Worm (Caenorhabditis elegans) whole organism, mixed stage, embryonic: ENCODE results near the gene tbx-9.

Source experiments
- M03D4.4 ChIP-seq: sonication (generic microtip); optimal IDR thresholded peaks from 2 replicates; lab custom pipeline; 2017; ENCODE audit warnings: mild to moderate bottlenecking, missing genetic modification characterization, missing compliant biosample characterization
- bed-3 ChIP-seq: fragments of 200-800 bp; sonication (Bioruptor generic); optimal IDR thresholded peaks from 3 replicates; lab custom pipeline; 2018; ENCODE audit warnings: mild to moderate bottlenecking, missing genetic modification characterization, moderate library complexity, missing compliant biosample characterization
- blmp-1 ChIP-seq: fragments of 150-350 bp; optimal IDR thresholded peaks from 2 replicates; lab custom pipeline; 2014; ENCODE audit warnings: missing biosample characterization, missing genetic modification characterization
- ceh-39 ChIP-seq: fragments of 150-350 bp; optimal IDR thresholded peaks from 2 replicates; lab custom pipeline; 2014; ENCODE audit warnings: missing biosample characterization, missing genetic modification characterization
- ceh-43 ChIP-seq: fragments of 200-800 bp; sonication (Bioruptor generic); optimal IDR thresholded peaks from 2 replicates; lab custom pipeline; 2018; ENCODE audit warnings: mild to moderate bottlenecking, missing genetic modification characterization, moderate library complexity, missing compliant biosample characterization
- ceh-83 ChIP-seq: fragments of 200-800 bp; sonication (Bioruptor generic); optimal IDR thresholded peaks from 2 replicates; lab custom pipeline; 2018; ENCODE audit warnings: mild to moderate bottlenecking, missing genetic modification characterization, missing compliant biosample characterization
- ces-1 ChIP-seq: fragments of 150-350 bp; optimal IDR thresholded peaks from 2 replicates; lab custom pipeline; 2014; ENCODE audit warnings: missing biosample characterization, missing genetic modification reagents, missing genetic modification characterization
- cnd-1 ChIP-seq: fragments of 200-800 bp; sonication (Bioruptor generic); optimal IDR thresholded peaks from 2 replicates; lab custom pipeline; 2018; ENCODE audit warnings: mild to moderate bottlenecking, missing genetic modification characterization, missing compliant biosample characterization
- drap-1 ChIP-seq: fragments of 200-800 bp; sonication (Bioruptor generic); optimal IDR thresholded peaks from 3 replicates; lab custom pipeline; 2018; ENCODE audit warnings: mild to moderate bottlenecking, missing genetic modification characterization, missing compliant biosample characterization
- elt-1 ChIP-seq: sonication (generic microtip); optimal IDR thresholded peaks from 2 replicates; lab custom pipeline; 2017; ENCODE audit warnings: missing genetic modification characterization, mild to moderate bottlenecking, missing compliant biosample characterization, antibody characterized with exemption, moderate library complexity, borderline replicate concordance; ENCODE audit not compliant: insufficient read depth
- elt-3 ChIP-seq: fragments of 150-350 bp; optimal IDR thresholded peaks from 2 replicates; lab custom pipeline; 2014; ENCODE audit warnings: missing biosample characterization, missing genetic modification characterization
- flh-1 ChIP-seq: fragments of 200-800 bp; sonication (Bioruptor generic); optimal IDR thresholded peaks from 2 replicates; lab custom pipeline; 2018; ENCODE audit warnings: mild to moderate bottlenecking, missing genetic modification characterization, moderate library complexity, missing compliant biosample characterization
- ham-2 ChIP-seq: fragments of 200-800 bp; sonication (Bioruptor generic); optimal IDR thresholded peaks from 2 replicates; lab custom pipeline; 2018; ENCODE audit warnings: mild to moderate bottlenecking, missing genetic modification characterization, missing compliant biosample characterization
- hlh-1 ChIP-seq: fragments of 150-350 bp; optimal IDR thresholded peaks from 2 replicates; lab custom pipeline; 2014; ENCODE audit warnings: missing biosample characterization, missing genetic modification reagents, missing genetic modification characterization
- lin-13 ChIP-seq: fragments of 150-350 bp; optimal IDR thresholded peaks from 2 replicates; lab custom pipeline; 2014; ENCODE audit warnings: missing biosample characterization, missing genetic modification characterization
- lin-32 ChIP-seq: fragments of 200-800 bp; sonication (Bioruptor generic); optimal IDR thresholded peaks from 2 replicates; lab custom pipeline; 2018; ENCODE audit warnings: mild to moderate bottlenecking, missing genetic modification characterization, missing compliant biosample characterization
- lsy-2 ChIP-seq: fragments of 150-350 bp; optimal IDR thresholded peaks from 2 replicates; lab custom pipeline; 2014; ENCODE audit warnings: missing biosample characterization, missing genetic modification characterization
- mab-5 ChIP-seq: fragments of 150-350 bp; optimal IDR thresholded peaks from 2 replicates; lab custom pipeline; 2014; ENCODE audit warnings: missing biosample characterization, missing genetic modification characterization
- mep-1 ChIP-seq: fragments of 150-350 bp; optimal IDR thresholded peaks from 2 replicates; lab custom pipeline; 2017; ENCODE audit warnings: missing biosample characterization, missing genetic modification reagents, missing genetic modification characterization, inconsistent platforms
- mls-2 ChIP-seq: sonication (generic microtip); optimal IDR thresholded peaks from 2 replicates; lab custom pipeline; 2016; ENCODE audit warnings: mild to moderate bottlenecking, missing genetic modification characterization, moderate library complexity, missing compliant biosample characterization
- nhr-12 ChIP-seq: fragments of 150-350 bp; optimal IDR thresholded peaks from 2 replicates; lab custom pipeline; 2014; ENCODE audit warnings: missing biosample characterization, missing genetic modification characterization
- nhr-2 ChIP-seq: fragments of 150-350 bp; optimal IDR thresholded peaks from 2 replicates; lab custom pipeline; 2014; ENCODE audit warnings: missing biosample characterization, missing genetic modification characterization
- nhr-237 ChIP-seq: fragments of 150-350 bp; optimal IDR thresholded peaks from 2 replicates; lab custom pipeline; 2014; ENCODE audit warnings: missing biosample characterization, missing genetic modification characterization
- nhr-28 ChIP-seq: fragments of 150-350 bp; optimal IDR thresholded peaks from 2 replicates; lab custom pipeline; 2014; ENCODE audit warnings: missing biosample characterization, missing genetic modification characterization
- nhr-76 ChIP-seq: sonication (generic microtip); optimal IDR thresholded peaks from 2 replicates; lab custom pipeline; 2017; ENCODE audit warnings: missing biosample characterization, missing genetic modification characterization
- pha-4 ChIP-seq: fragments of 150-350 bp; optimal IDR thresholded peaks from 2 replicates; lab custom pipeline; 2018; ENCODE audit warnings: missing biosample characterization, missing genetic modification reagents, missing genetic modification characterization
- sem-2 ChIP-seq: fragments of 200-800 bp; sonication (Bioruptor generic); optimal IDR thresholded peaks from 2 replicates; lab custom pipeline; 2018; ENCODE audit warnings: mild to moderate bottlenecking, missing genetic modification characterization, missing compliant biosample characterization
- snpc-4 ChIP-seq: fragments of 150-350 bp; optimal IDR thresholded peaks from 2 replicates; lab custom pipeline; 2014; ENCODE audit warnings: missing biosample characterization, missing genetic modification characterization
- sptf-1 ChIP-seq: sonication (generic microtip); optimal IDR thresholded peaks from 2 replicates; lab custom pipeline; 2017; ENCODE audit warnings: mild to moderate bottlenecking, missing genetic modification characterization, moderate library complexity, missing compliant biosample characterization
- tbx-8 ChIP-seq: fragments of 200-800 bp; sonication (Bioruptor generic); optimal IDR thresholded peaks from 2 replicates; lab custom pipeline; 2018; ENCODE audit warnings: mild to moderate bottlenecking, missing genetic modification characterization, moderate library complexity, missing compliant biosample characterization
- unc-120 ChIP-seq: sonication (generic microtip); optimal IDR thresholded peaks from 2 replicates; lab custom pipeline; 2017; ENCODE audit warnings: missing genetic modification characterization, missing compliant biosample characterization; ENCODE audit not compliant: poor library complexity, severe bottlenecking
- unc-39 ChIP-seq: fragments of 150-350 bp; optimal IDR thresholded peaks from 2 replicates; lab custom pipeline; 2014; ENCODE audit warnings: missing biosample characterization, missing genetic modification characterization
- unc-62 ChIP-seq: fragments of 150-350 bp; optimal IDR thresholded peaks from 2 replicates; lab custom pipeline; 2014; ENCODE audit warnings: missing biosample characterization, missing genetic modification reagents, missing genetic modification characterization
- zip-8 ChIP-seq: fragments of 150-350 bp; optimal IDR thresholded peaks from 2 replicates; lab custom pipeline; 2014; ENCODE audit warnings: missing biosample characterization, missing genetic modification characterization
- ztf-11 ChIP-seq: fragments of 150-350 bp; optimal IDR thresholded peaks from 2 replicates; lab custom pipeline; 2014; ENCODE audit warnings: missing biosample characterization, missing genetic modification characterization

The tbx-9 gene

DNA sequence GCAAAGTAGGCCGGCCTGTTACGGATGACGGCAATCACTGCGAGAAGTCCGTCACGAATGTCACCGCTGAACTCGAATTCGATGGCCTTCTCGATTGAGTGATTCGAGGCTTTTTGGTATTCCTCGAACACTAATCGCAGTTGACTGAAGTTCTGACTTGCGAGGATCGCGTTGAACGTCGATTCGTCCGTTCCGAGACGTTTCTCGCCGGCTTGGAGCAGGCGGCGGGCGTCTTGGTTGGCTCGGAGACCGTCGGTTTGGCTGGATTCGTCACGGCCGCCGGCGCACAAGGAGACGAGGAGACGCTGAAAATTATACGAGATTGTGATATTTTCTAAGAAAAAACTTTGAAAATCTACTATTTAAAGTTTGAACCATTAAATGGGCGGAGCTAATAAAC lies 15.3 kb downstream of the tbx-9 start:
- TF ChIP-seq bed-3 (no peak), sptf-1 (no peak), ceh-83 (no peak)

DNA sequence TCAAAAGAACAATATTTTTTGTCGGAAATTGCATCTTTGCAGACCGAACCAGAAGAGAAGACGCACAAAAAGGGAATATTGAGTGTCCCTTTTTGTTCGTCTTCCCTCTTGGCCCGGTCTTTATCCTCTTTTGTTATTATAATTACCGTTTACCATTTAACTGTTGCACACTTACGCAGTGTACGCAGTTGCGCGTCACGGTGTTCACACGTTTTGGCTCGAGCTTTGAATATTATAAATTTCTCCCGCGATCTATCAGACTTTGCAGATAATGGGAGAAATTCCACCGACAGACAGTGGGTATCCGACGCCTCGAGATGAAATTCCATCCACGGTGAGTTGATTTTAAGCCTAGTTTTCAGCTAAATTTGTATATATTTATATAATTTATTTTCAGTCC lies 20.9 kb downstream of the tbx-9 start, which contains the start of gene sas-7:
TSS of gene sas-7 (plus strand) at position 232 of the 400 bp plus-strand sequence.
- TF ChIP-seq ham-2 (no peak), elt-1 (tag; lab: Kevin White, UChicago) (no peak), mab-5 (tag; lab: Kevin White, UChicago) (no peak), mep-1 (tag; lab: Kevin White, UChicago) (no peak), sptf-1 (no peak), lin-13 (tag; lab: Kevin White, UChicago) (no peak)

DNA sequence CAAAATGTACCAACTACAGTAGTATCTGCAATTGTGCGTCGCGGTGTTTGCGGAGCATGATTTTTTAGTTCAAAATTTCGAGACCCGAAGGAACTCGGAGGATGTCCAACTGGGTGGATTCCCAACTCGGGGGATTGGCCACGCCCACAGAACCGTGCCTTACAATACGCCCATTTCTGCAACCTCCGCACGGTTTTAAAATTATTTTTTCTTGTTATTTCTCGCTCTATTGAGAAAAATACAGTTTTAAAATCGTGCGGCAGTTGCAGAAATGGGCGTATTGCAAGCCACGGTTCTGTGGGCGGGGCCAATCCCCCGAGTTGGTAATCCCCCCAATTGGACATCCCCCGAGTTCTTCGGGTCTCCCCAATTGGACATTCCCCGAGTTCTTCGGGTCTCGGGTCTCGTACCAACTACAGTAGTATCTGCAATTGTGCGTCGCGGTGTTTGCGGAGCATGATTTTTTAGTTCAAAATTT lies 21.4 kb downstream of the tbx-9 start:
- TF ChIP-seq lsy-2 (tag; lab: Kevin White, UChicago) = peak; percentile 1

DNA sequence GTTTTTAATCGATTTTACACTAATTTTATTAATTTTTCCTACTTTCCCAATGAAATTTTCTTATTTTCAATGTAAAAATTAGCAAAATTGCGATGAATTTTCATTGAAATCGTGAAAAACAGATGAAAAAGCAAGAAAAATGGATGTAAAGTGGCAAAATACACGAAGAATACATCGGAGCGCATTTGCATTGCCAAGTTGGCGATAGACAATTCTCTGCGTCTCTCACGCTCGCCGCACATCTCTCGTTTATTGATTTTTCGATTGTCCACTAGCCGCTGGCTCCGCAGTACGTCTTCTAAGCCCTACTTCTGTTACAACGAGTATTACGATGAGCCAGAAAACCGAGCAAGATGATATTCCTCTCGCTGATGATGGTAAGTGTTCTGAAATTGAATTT lies 22.9 kb downstream of the tbx-9 start, which contains the start of gene unc-69:
TSS of gene unc-69 (plus strand) at position 185 of the 400 bp plus-strand sequence.
- TF ChIP-seq bed-3 (no peak), ceh-39 (no peak), M03D4.4 (tag; lab: Kevin White, UChicago) (no peak), flh-1 (GFP tag; lab: Kevin White, UChicago) (no peak), mls-2 (tag; lab: Kevin White, UChicago) (no peak), nhr-237 (tag; lab: Kevin White, UChicago) (no peak), ceh-83 (no peak), mab-5 (tag; lab: Kevin White, UChicago) (no peak), unc-120 (tag; lab: Kevin White, UChicago) (peak; percentile 21), ztf-11 (tag; lab: Kevin White, UChicago) (no peak), lin-13 (tag; lab: Kevin White, UChicago) (peak; percentile 21), lin-32 (GFP tag; lab: Kevin White, UChicago) (no peak), tbx-8 (GFP tag; lab: Kevin White, UChicago) (no peak), nhr-2 (tag; lab: Kevin White, UChicago) (no peak), unc-62 (no peak), zip-8 (no peak), drap-1 (GFP tag; lab: Kevin White, UChicago) (no peak), elt-1 (tag; lab: Kevin White, UChicago) (no peak), cnd-1 (no peak), ham-2 (no peak), snpc-4 (tag; lab: Kevin White, UChicago) (no peak), pha-4 (tag; lab: Kevin White, UChicago) (peak; percentile 69), sptf-1 (no peak), mep-1 (tag; lab: Kevin White, UChicago) (peak; percentile 30), sem-2 (GFP tag; lab: Kevin White, UChicago) (no peak), elt-3 (tag; lab: Kevin White, UChicago) (no peak), unc-39 (tag; lab: Kevin White, UChicago) (no peak), lsy-2 (tag; lab: Kevin White, UChicago) (peak; percentile 46), hlh-1 (tag; lab: Kevin White, UChicago) (peak; percentile 44), nhr-28 (no peak), ces-1 (GFP tag; lab: Kevin White, UChicago) (peak; percentile 60), ceh-43 (GFP tag; lab: Kevin White, UChicago) (no peak), nhr-12 (tag; lab: Kevin White, UChicago) (no peak), nhr-76 (no peak), blmp-1 (tag; lab: Kevin White, UChicago) (no peak)
